Fruit fly (Drosophila melanogaster) whole organism, embryonic: ENCODE measurements around the gene Slu7.
A peak's percentile ranks its signal among the peaks of the same experiment; 100 is the strongest.

ENCODE experiments used
- Adf1 ChIP-seq: fragments of 200-800 bp; sonication (Bioruptor generic); IDR thresholded peaks from 2 replicates; pipeline ENCODE4 v1.3.6; 2022; ENCODE audit warnings: missing biosample characterization, missing genetic modification characterization
- Asciz ChIP-seq: fragments of 200-800 bp; sonication (Bioruptor generic); optimal IDR thresholded peaks from 2 replicates; lab custom pipeline; 2017; ENCODE audit warnings: missing biosample characterization, mild to moderate bottlenecking, missing genetic modification characterization, missing genetic modification reagents
- CG1024 ChIP-seq: fragments of 200-800 bp; sonication (Bioruptor generic); IDR thresholded peaks from 2 replicates; pipeline ENCODE4 v1.3.6; 2022; ENCODE audit warnings: missing biosample characterization, missing genetic modification characterization
- CG11085 ChIP-seq: fragments of 200-800 bp; sonication (Bioruptor generic); IDR thresholded peaks from 2 replicates; pipeline ENCODE4 v1.3.6; 2022; ENCODE audit warnings: missing biosample characterization, missing genetic modification characterization
- CG11560 ChIP-seq: fragments of 200-800 bp; sonication (Bioruptor generic); IDR thresholded peaks from 3 replicates; pipeline ENCODE4 v1.3.6; 2022; ENCODE audit warnings: missing biosample characterization, missing genetic modification characterization
- CG15514 ChIP-seq: fragments of 200-800 bp; sonication (Bioruptor generic); optimal IDR thresholded peaks from 3 replicates; lab custom pipeline; 2017; ENCODE audit warnings: missing biosample characterization, missing genetic modification characterization, mild to moderate bottlenecking, moderate library complexity, missing genetic modification reagents
- CG17359 ChIP-seq: fragments of 200-800 bp; sonication (Bioruptor generic); optimal IDR thresholded peaks from 3 replicates; lab custom pipeline; 2018; ENCODE audit warnings: missing biosample characterization, mild to moderate bottlenecking, missing genetic modification characterization, moderate library complexity
- CG17568 ChIP-seq: fragments of 200-800 bp; sonication (Bioruptor generic); optimal IDR thresholded peaks from 2 replicates; lab custom pipeline; 2018; ENCODE audit warnings: missing biosample characterization, mild to moderate bottlenecking, missing genetic modification characterization, moderate library complexity
- CG2712 ChIP-seq: fragments of 200-800 bp; optimal IDR thresholded peaks from 3 replicates; lab custom pipeline; 2019; ENCODE audit warnings: missing biosample characterization, mild to moderate bottlenecking, missing genetic modification characterization, moderate library complexity
- CG32532 ChIP-seq: fragments of 200-800 bp; sonication (Bioruptor generic); IDR thresholded peaks from 2 replicates; pipeline ENCODE4 v1.3.6; 2022; ENCODE audit warnings: missing biosample characterization, missing genetic modification characterization
- CG3726 ChIP-seq: fragments of 200-800 bp; sonication (Bioruptor generic); IDR thresholded peaks from 3 replicates; pipeline ENCODE4, ENCODE4 v1.3.6; 2022; ENCODE audit warnings: missing biosample characterization, missing genetic modification characterization
- CG4328 ChIP-seq: fragments of 200-800 bp; sonication (Bioruptor generic); optimal IDR thresholded peaks from 3 replicates; lab custom pipeline; 2017; ENCODE audit warnings: missing biosample characterization, missing genetic modification reagents, missing genetic modification characterization
- CG43689 ChIP-seq: fragments of 200-800 bp; sonication (Bioruptor generic); IDR thresholded peaks from 2 replicates; pipeline ENCODE4 v1.3.6; 2022; ENCODE audit warnings: missing biosample characterization, missing genetic modification characterization
- CG6272 ChIP-seq: fragments of 200-800 bp; sonication (Bioruptor generic); IDR thresholded peaks from 2 replicates; pipeline ENCODE4 v1.3.6; 2022; ENCODE audit warnings: missing biosample characterization, missing genetic modification characterization
- CG6765 ChIP-seq: fragments of 200-800 bp; sonication (Bioruptor generic); optimal IDR thresholded peaks from 3 replicates; lab custom pipeline; 2017; ENCODE audit warnings: missing biosample characterization, mild to moderate bottlenecking, missing genetic modification characterization
- CG6791 ChIP-seq: fragments of 200-800 bp; sonication (Bioruptor generic); IDR thresholded peaks from 3 replicates; pipeline ENCODE4 v1.3.6; 2022; ENCODE audit warnings: missing biosample characterization, missing genetic modification characterization; ENCODE audit not compliant: partially characterized antibody
- CG7786 ChIP-seq: fragments of 200-800 bp; sonication (Bioruptor generic); optimal IDR thresholded peaks from 2 replicates; lab custom pipeline; 2016; ENCODE audit warnings: missing biosample characterization, missing genetic modification characterization
- CG7963 ChIP-seq: fragments of 200-800 bp; sonication (Bioruptor generic); IDR thresholded peaks from 3 replicates; pipeline ENCODE4 v1.3.6; 2022; ENCODE audit warnings: missing biosample characterization, missing genetic modification characterization; ENCODE audit not compliant: partially characterized antibody
- CG8281 ChIP-seq: fragments of 200-800 bp; sonication (Bioruptor generic); optimal IDR thresholded peaks from 2 replicates; lab custom pipeline; 2018; ENCODE audit warnings: missing biosample characterization, mild to moderate bottlenecking, missing genetic modification characterization, moderate library complexity
- CoRest ChIP-seq: fragments of 200-800 bp; sonication (Bioruptor generic); optimal IDR thresholded peaks from 3 replicates; lab custom pipeline; 2018; ENCODE audit warnings: missing biosample characterization, mild to moderate bottlenecking, missing genetic modification characterization, moderate library complexity
- Dek ChIP-seq: fragments of 200-800 bp; sonication (Bioruptor generic); optimal IDR thresholded peaks from 3 replicates; lab custom pipeline; 2019; ENCODE audit warnings: missing biosample characterization, mild to moderate bottlenecking, missing genetic modification characterization, moderate library complexity
- Ets65A ChIP-seq: fragments of 200-800 bp; sonication (Bioruptor generic); peaks from one replicate; lab custom pipeline; 2016; ENCODE audit warnings: missing biosample characterization, missing genetic modification characterization
- Mad ChIP-seq: fragments of 200-800 bp; sonication (Bioruptor generic); optimal IDR thresholded peaks from 2 replicates; lab custom pipeline; 2016; ENCODE audit warnings: missing biosample characterization, missing genetic modification characterization
- Side ChIP-seq: fragments of 200-800 bp; sonication (Bioruptor generic); optimal IDR thresholded peaks from 2 replicates; lab custom pipeline; 2016; ENCODE audit warnings: missing biosample characterization, missing genetic modification characterization
- Xbp1 ChIP-seq: fragments of 200-800 bp; sonication (Bioruptor generic); optimal IDR thresholded peaks from 3 replicates; lab custom pipeline; 2016; ENCODE audit warnings: missing biosample characterization, mild to moderate bottlenecking, missing genetic modification characterization
- Xrp1 ChIP-seq: fragments of 200-800 bp; sonication (Bioruptor generic); IDR thresholded peaks from 2 replicates; pipeline ENCODE4 v1.3.6; 2022; ENCODE audit warnings: missing biosample characterization, missing genetic modification characterization
- ato ChIP-seq: fragments of 200-800 bp; sonication (Bioruptor generic); IDR thresholded peaks from 2 replicates; pipeline ENCODE4 v1.3.6; 2022; ENCODE audit warnings: missing biosample characterization, missing genetic modification characterization; ENCODE audit not compliant: partially characterized antibody
- dimm ChIP-seq: fragments of 200-800 bp; sonication (Bioruptor generic); IDR thresholded peaks from 2 replicates; pipeline ENCODE4 v1.3.6; 2022; ENCODE audit warnings: missing biosample characterization, missing genetic modification characterization
- fd64A ChIP-seq: fragments of 200-800 bp; sonication (Bioruptor generic); optimal IDR thresholded peaks from 3 replicates; lab custom pipeline; 2018; ENCODE audit warnings: missing biosample characterization, mild to moderate bottlenecking, missing genetic modification characterization
- gcm2 ChIP-seq: fragments of 200-800 bp; sonication (Bioruptor generic); optimal IDR thresholded peaks from 2 replicates; lab custom pipeline; 2016; ENCODE audit warnings: missing biosample characterization, missing genetic modification characterization
- gem ChIP-seq: fragments of 200-800 bp; sonication (Bioruptor generic); optimal IDR thresholded peaks from 2 replicates; lab custom pipeline; 2019; ENCODE audit warnings: missing biosample characterization, mild to moderate bottlenecking, missing genetic modification characterization, moderate library complexity
- grn ChIP-seq: fragments of 200-800 bp; sonication (Bioruptor generic); optimal IDR thresholded peaks from 3 replicates; lab custom pipeline; 2017; ENCODE audit warnings: missing biosample characterization, missing genetic modification characterization
- ken ChIP-seq: fragments of 200-800 bp; sonication (Bioruptor generic); IDR thresholded peaks from 3 replicates; pipeline ENCODE4 v1.3.6; 2022; ENCODE audit warnings: missing biosample characterization, missing genetic modification characterization
- lab ChIP-seq: fragments of 200-800 bp; sonication (Bioruptor generic); optimal IDR thresholded peaks from 3 replicates; lab custom pipeline; 2017; ENCODE audit warnings: missing biosample characterization, missing genetic modification characterization, mild to moderate bottlenecking, moderate library complexity, missing genetic modification reagents
- lola ChIP-seq, 3 experiments: fragments of >200 bp in 2 of 3; fragments of 200-800 bp in 1 of 3; sonication (Bioruptor generic) in 1 of 3; optimal IDR thresholded peaks; 2 replicates each; lab custom pipeline; 2017 to 2019; ENCODE audit warnings: missing biosample characterization in 3 of 3, missing genetic modification characterization in 3 of 3, mild to moderate bottlenecking in 1 of 3, moderate library complexity in 1 of 3
- onecut ChIP-seq: fragments of 200-800 bp; sonication (Bioruptor generic); IDR thresholded peaks from 2 replicates; pipeline ENCODE4 v1.3.6; 2022; ENCODE audit warnings: missing biosample characterization, missing genetic modification characterization
- p53 ChIP-seq: fragments of 200-800 bp; sonication (Bioruptor generic); optimal IDR thresholded peaks from 2 replicates; lab custom pipeline; 2016; ENCODE audit warnings: missing biosample characterization, missing genetic modification characterization
- pho ChIP-seq: fragments of 200-800 bp; sonication (Bioruptor generic); optimal IDR thresholded peaks from 2 replicates; lab custom pipeline; 2016; ENCODE audit warnings: missing biosample characterization, missing genetic modification characterization
- psq ChIP-seq: fragments of 200-800 bp; sonication (Bioruptor generic); optimal IDR thresholded peaks from 2 replicates; lab custom pipeline; 2017; ENCODE audit warnings: missing biosample characterization, missing genetic modification characterization
- salm ChIP-seq: fragments of 200-800 bp; sonication (Bioruptor generic); optimal IDR thresholded peaks from 2 replicates; lab custom pipeline; 2018; ENCODE audit warnings: missing biosample characterization, mild to moderate bottlenecking, missing genetic modification characterization
- sd ChIP-seq: fragments of 200-800 bp; sonication (Bioruptor generic); optimal IDR thresholded peaks from 3 replicates; lab custom pipeline; 2018; ENCODE audit warnings: missing biosample characterization, mild to moderate bottlenecking, missing genetic modification characterization, moderate library complexity
- shn ChIP-seq: fragments of 200-800 bp; sonication (Bioruptor generic); optimal IDR thresholded peaks from 3 replicates; lab custom pipeline; 2016; ENCODE audit warnings: missing biosample characterization, missing genetic modification characterization
- sima ChIP-seq: fragments of 200-800 bp; sonication (Bioruptor generic); optimal IDR thresholded peaks from 2 replicates; lab custom pipeline; 2016; ENCODE audit warnings: missing biosample characterization, missing genetic modification characterization
- slp2 ChIP-seq: fragments of 200-800 bp; sonication (Bioruptor generic); optimal IDR thresholded peaks from 2 replicates; lab custom pipeline; 2016; ENCODE audit warnings: missing biosample characterization, missing genetic modification characterization
- tio ChIP-seq: fragments of 200-800 bp; sonication (Bioruptor generic); optimal IDR thresholded peaks from 2 replicates; lab custom pipeline; 2017; ENCODE audit warnings: missing biosample characterization, missing genetic modification characterization, inconsistent platforms
- unc-4 ChIP-seq: fragments of 200-800 bp; sonication (Bioruptor generic); IDR thresholded peaks from 2 replicates; pipeline ENCODE4 v1.3.6; 2022; ENCODE audit warnings: missing biosample characterization, missing genetic modification characterization; ENCODE audit not compliant: partially characterized antibody
- wek ChIP-seq: fragments of 200-800 bp; sonication (Bioruptor generic); optimal IDR thresholded peaks from 3 replicates; lab custom pipeline; 2018; ENCODE audit warnings: missing biosample characterization, mild to moderate bottlenecking, missing genetic modification characterization, moderate library complexity
- wor ChIP-seq: fragments of 200-800 bp; sonication (Bioruptor generic); IDR thresholded peaks from 2 replicates; pipeline ENCODE4 v1.3.6; 2022; ENCODE audit warnings: missing biosample characterization, missing genetic modification characterization
- z ChIP-seq: fragments of 200-800 bp; sonication (Bioruptor generic); IDR thresholded peaks from 3 replicates; pipeline ENCODE4 v1.3.6; 2022; ENCODE audit warnings: missing biosample characterization, missing genetic modification characterization
- zf30C ChIP-seq: fragments of 200-800 bp; sonication (Bioruptor generic); optimal IDR thresholded peaks from 3 replicates; lab custom pipeline; 2018; ENCODE audit warnings: missing biosample characterization, mild to moderate bottlenecking, missing genetic modification characterization

Slu7 gene

dm6 chr3R:29040526-29041195, 1.8 kb upstream of the Slu7 start (continued):
- no peak for TF ChIP-seq sd (tag; lab: Kevin White, UChicago)
- TF ChIP-seq CG11085 (GFP tag; lab: Robert Waterston, UW), result no peak
- no peak for TF ChIP-seq wek (GFP tag; lab: Kevin White, UChicago)
- no peak for TF ChIP-seq slp2
- no peak for TF ChIP-seq CG7963 (GFP tag; lab: Robert Waterston, UW)
- TF ChIP-seq CG8281, result peak; percentile 48
- TF ChIP-seq z, result no peak
- peak; percentile 57 for TF ChIP-seq CG6765 (GFP tag; lab: Kevin White, UChicago)
- TF ChIP-seq sima (GFP tag; lab: Kevin White, UChicago), result no peak
- peak; percentile 65 for TF ChIP-seq Asciz
- TF ChIP-seq Side (GFP tag; lab: Kevin White, UChicago), result no peak
- no peak for TF ChIP-seq CG7786
- TF ChIP-seq CG43689 (GFP tag; lab: Robert Waterston, UW), result 0 out of 2 replicates have a peak, but pooled peaks have one; percentile 18
- TF ChIP-seq CG2712 (tag; lab: Kevin White, UChicago), result peak; percentile 76
- TF ChIP-seq Xrp1 (GFP tag; lab: Robert Waterston, UW), result peak; percentile 48; the same call in 1 of the 2 replicates
- TF ChIP-seq Xbp1 (GFP tag; lab: Kevin White, UChicago), result peak; percentile 66
- TF ChIP-seq salm (tag; lab: Kevin White, UChicago), result peak; percentile 28
- TF ChIP-seq CG4328 (GFP tag; lab: Kevin White, UChicago), result peak; percentile 48
- no peak for TF ChIP-seq CG17568 (GFP tag; lab: Kevin White, UChicago)
- TF ChIP-seq CG15514, result no peak
- no peak for TF ChIP-seq CG6791
- peak; percentile 52; the same call in 1 of the 2 replicates for TF ChIP-seq CG32532 (GFP tag; lab: Robert Waterston, UW)
- peak in 1 of 3 experiments; percentile 44 for TF ChIP-seq lola (GFP tag; optimal IDR thresholded peaks at IDR 0.05; lab: Kevin White, UChicago)
- no peak for TF ChIP-seq zf30C (GFP tag; lab: Kevin White, UChicago)
- TF ChIP-seq CoRest (tag; lab: Kevin White, UChicago), result no peak
- no peak for TF ChIP-seq Mad (GFP tag; lab: Kevin White, UChicago)
- no peak for TF ChIP-seq ato (GFP tag; lab: Robert Waterston, UW)
- no peak for TF ChIP-seq fd64A
- TF ChIP-seq CG6272 (GFP tag; lab: Robert Waterston, UW), result no peak
- 0 out of 2 replicates have a peak, but pooled peaks have one; percentile 21 for TF ChIP-seq wor (GFP tag; lab: Robert Waterston, UW)
- no peak for TF ChIP-seq CG1024 (GFP tag; lab: Robert Waterston, UW)
- no peak for TF ChIP-seq Adf1 (GFP tag; lab: Robert Waterston, UW)
- no peak for TF ChIP-seq grn (GFP tag; lab: Kevin White, UChicago)
- peak; percentile 88 for TF ChIP-seq gem
- TF ChIP-seq unc-4 (GFP tag; lab: Robert Waterston, UW), result no peak
- 0 out of 3 replicates have a peak, but pooled peaks have one; percentile 4 for TF ChIP-seq ken (GFP tag; lab: Robert Waterston, UW)
- no peak for TF ChIP-seq gcm2 (GFP tag; lab: Kevin White, UChicago)
- 0 out of 3 replicates have a peak, but pooled peaks have one; percentile 49 for TF ChIP-seq CG3726 (GFP tag; lab: Robert Waterston, UW)
- TF ChIP-seq shn (GFP tag; lab: Kevin White, UChicago), result no peak
- TF ChIP-seq lab (GFP tag; lab: Kevin White, UChicago), result no peak
- TF ChIP-seq psq (GFP tag; lab: Kevin White, UChicago), result no peak
- TF ChIP-seq dimm (GFP tag; lab: Robert Waterston, UW), result no peak
- TF ChIP-seq onecut (GFP tag; lab: Robert Waterston, UW), result no peak
- TF ChIP-seq p53, result no peak
- TF ChIP-seq Ets65A, result peak; percentile 89
- TF ChIP-seq CG11560 (tag; lab: Robert Waterston, UW), result no peak
- peak; percentile 74 for TF ChIP-seq CG17359
- peak; percentile 23 for TF ChIP-seq pho
- peak; percentile 74 for TF ChIP-seq tio (GFP tag; lab: Kevin White, UChicago)
- TF ChIP-seq Dek (tag; lab: Kevin White, UChicago), result no peak
